Worm (Caenorhabditis elegans): ENCODE measurements around the gene gpch-1.

ce11 chrIII:4408251-4408650, at the start of gene gpch-1:
- TF ChIP-seq ama-1 (optimal IDR thresholded peaks at IDR 0.05) (no peak), aly-2 (tag; optimal IDR thresholded peaks at IDR 0.05) (no peak), egl-27 (tag; optimal IDR thresholded peaks at IDR 0.05) (no peak), egl-13 (tag; optimal IDR thresholded peaks at IDR 0.05) (no peak), jun-1 (tag; optimal IDR thresholded peaks at IDR 0.05) (no peak), ceh-8 (GFP tag; optimal IDR thresholded peaks at IDR 0.05) (no peak), elt-3 (tag; optimal IDR thresholded peaks at IDR 0.05) (no peak), skn-1 (tag; optimal IDR thresholded peaks at IDR 0.05) (no peak)

Measured in whole organism, L1 larva.